Worm (Caenorhabditis elegans) whole organism, young adult: ENCODE data around the gene F29C12.6.

Experiments used
- T07F8.4 ChIP-seq: sonication (generic microtip); optimal IDR thresholded peaks from 2 replicates; lab custom pipeline; 2016; ENCODE audit warnings: mild to moderate bottlenecking, missing genetic modification characterization, moderate library complexity, missing compliant biosample characterization
- cebp-2 ChIP-seq: fragments of 200-800 bp; sonication (Bioruptor generic); IDR thresholded peaks from 2 replicates; pipeline ENCODE4 v1.3.6; 2022; ENCODE audit warnings: missing genetic modification characterization, missing compliant biosample characterization
- ceh-27 ChIP-seq: fragments of 200-800 bp; sonication (Bioruptor generic); optimal IDR thresholded peaks from 2 replicates; lab custom pipeline; 2018; ENCODE audit warnings: mild to moderate bottlenecking, missing genetic modification characterization, moderate library complexity, missing compliant biosample characterization
- die-1 ChIP-seq: sonication (generic microtip); optimal IDR thresholded peaks from 2 replicates; lab custom pipeline; 2016; ENCODE audit warnings: missing genotype, mild to moderate bottlenecking, missing genetic modification characterization, missing compliant biosample characterization
- egl-44 ChIP-seq: fragments of 200-800 bp; sonication (Bioruptor generic); IDR thresholded peaks from 2 replicates; pipeline ENCODE4 v1.3.6; 2022; ENCODE audit warnings: missing genetic modification reagents, missing genetic modification characterization, missing compliant biosample characterization
- fkh-3 ChIP-seq: sonication (generic microtip); optimal IDR thresholded peaks from 2 replicates; lab custom pipeline; 2016; ENCODE audit warnings: mild to moderate bottlenecking, missing genetic modification characterization, missing compliant biosample characterization
- hmg-1.2 ChIP-seq: fragments of 200-800 bp; sonication (Bioruptor generic); IDR thresholded peaks from 2 replicates; pipeline ENCODE4 v1.3.6; 2022; ENCODE audit warnings: missing genetic modification reagents, missing genetic modification characterization, missing compliant biosample characterization
- madf-3 ChIP-seq: fragments of 200-800 bp; sonication (Bioruptor generic); IDR thresholded peaks from 2 replicates; pipeline ENCODE4 v1.3.6; 2022; ENCODE audit warnings: missing genetic modification reagents, missing genetic modification characterization, missing compliant biosample characterization
- pha-4 ChIP-seq: fragments of 150-350 bp; sonication (generic microtip); optimal IDR thresholded peaks from 2 replicates; lab custom pipeline; 2014; ENCODE audit warnings: missing biosample characterization, missing genetic modification reagents, missing genetic modification characterization
- repo-1 ChIP-seq: sonication (generic microtip); optimal IDR thresholded peaks from 2 replicates; lab custom pipeline; 2017; ENCODE audit warnings: mild to moderate bottlenecking, missing genetic modification characterization, missing compliant biosample characterization
- rpc-1 ChIP-seq, 2 experiments: fragments of 150-350 bp in 1 of 2; sonication (generic microtip) in 1 of 2; optimal IDR thresholded peaks; 2 replicates each; lab custom pipeline; 2014 to 2018; ENCODE audit warnings: missing biosample characterization in 1 of 2, missing genetic modification characterization in 1 of 2, missing genetic modification reagents in 1 of 2, missing genotype in 1 of 2

DNA sequence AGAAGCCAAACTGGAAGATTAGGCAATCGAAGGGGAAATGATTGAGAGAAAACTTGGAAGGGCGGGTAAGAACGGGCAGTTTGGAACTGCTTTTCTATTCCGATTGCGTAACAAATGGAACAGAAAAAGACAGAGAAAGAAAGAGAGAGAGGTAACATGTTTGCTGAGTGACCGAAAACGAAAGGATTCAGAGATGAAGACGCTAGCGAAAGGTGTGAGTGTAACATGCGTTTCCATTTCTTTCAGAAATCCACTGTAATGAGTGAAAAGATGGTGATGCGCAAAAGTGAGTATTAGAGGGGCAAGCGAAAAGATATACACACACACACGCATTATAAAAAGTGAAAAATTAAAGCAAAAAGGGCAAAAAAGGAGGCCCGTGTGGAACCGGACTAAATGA lies 37.8 kb downstream of the F29C12.6 start:
- TF ChIP-seq egl-44 (GFP tag; lab: Robert Waterston, UW): no peak
- TF ChIP-seq madf-3: no peak
- TF ChIP-seq cebp-2: no peak
- TF ChIP-seq die-1: no peak
- TF ChIP-seq repo-1 (tag; lab: Kevin White, UChicago): no peak
- no peak for TF ChIP-seq T07F8.4 (tag; lab: Kevin White, UChicago)
- TF ChIP-seq fkh-3 (tag; lab: Kevin White, UChicago): no peak
- TF ChIP-seq hmg-1.2: no peak
- no peak for TF ChIP-seq pha-4
- no peak for TF ChIP-seq ceh-27 (GFP tag; lab: Kevin White, UChicago)
- TF ChIP-seq rpc-1 (optimal IDR thresholded peaks at IDR 0.05; lab: Kevin White, UChicago): no peak
- TF ChIP-seq rpc-1 (tag; optimal IDR thresholded peaks at IDR 0.05; lab: Kevin White, UChicago): no peak
